Worm (Caenorhabditis elegans): ENCODE results near the gene ttbk-2.1.

- no peak for TF ChIP-seq tbx-2 (tag; optimal IDR thresholded peaks at IDR 0.05)
- TF ChIP-seq ceh-82 (tag; optimal IDR thresholded peaks at IDR 0.05) = no peak
- no peak for TF ChIP-seq nhr-25 (tag; optimal IDR thresholded peaks at IDR 0.05)
- TF ChIP-seq ama-1 (optimal IDR thresholded peaks at IDR 0.05) = no peak
- no peak for TF ChIP-seq unc-62 (GFP tag; optimal IDR thresholded peaks at IDR 0.05)
- TF ChIP-seq ztf-11 (tag; optimal IDR thresholded peaks at IDR 0.05) = no peak
- no peak for TF ChIP-seq aly-2 (tag; optimal IDR thresholded peaks at IDR 0.05)
Measured at ce11 chrIV:5288932-5289331, 30.4 kb downstream of the ttbk-2.1 start.

All from whole organism, L3 larva.